Fruit fly (Drosophila melanogaster) ovary, adult (tissue): ENCODE results near the gene RpL27A.

Source experiments
- CG17801 ChIP-seq: fragments of 200-800 bp; optimal IDR thresholded peaks from 2 replicates; lab custom pipeline; 2019; ENCODE audit warnings: missing biosample characterization, mild to moderate bottlenecking, missing genetic modification characterization, moderate library complexity; ENCODE audit not compliant: partially characterized antibody

Gene RpL27A

DNA sequence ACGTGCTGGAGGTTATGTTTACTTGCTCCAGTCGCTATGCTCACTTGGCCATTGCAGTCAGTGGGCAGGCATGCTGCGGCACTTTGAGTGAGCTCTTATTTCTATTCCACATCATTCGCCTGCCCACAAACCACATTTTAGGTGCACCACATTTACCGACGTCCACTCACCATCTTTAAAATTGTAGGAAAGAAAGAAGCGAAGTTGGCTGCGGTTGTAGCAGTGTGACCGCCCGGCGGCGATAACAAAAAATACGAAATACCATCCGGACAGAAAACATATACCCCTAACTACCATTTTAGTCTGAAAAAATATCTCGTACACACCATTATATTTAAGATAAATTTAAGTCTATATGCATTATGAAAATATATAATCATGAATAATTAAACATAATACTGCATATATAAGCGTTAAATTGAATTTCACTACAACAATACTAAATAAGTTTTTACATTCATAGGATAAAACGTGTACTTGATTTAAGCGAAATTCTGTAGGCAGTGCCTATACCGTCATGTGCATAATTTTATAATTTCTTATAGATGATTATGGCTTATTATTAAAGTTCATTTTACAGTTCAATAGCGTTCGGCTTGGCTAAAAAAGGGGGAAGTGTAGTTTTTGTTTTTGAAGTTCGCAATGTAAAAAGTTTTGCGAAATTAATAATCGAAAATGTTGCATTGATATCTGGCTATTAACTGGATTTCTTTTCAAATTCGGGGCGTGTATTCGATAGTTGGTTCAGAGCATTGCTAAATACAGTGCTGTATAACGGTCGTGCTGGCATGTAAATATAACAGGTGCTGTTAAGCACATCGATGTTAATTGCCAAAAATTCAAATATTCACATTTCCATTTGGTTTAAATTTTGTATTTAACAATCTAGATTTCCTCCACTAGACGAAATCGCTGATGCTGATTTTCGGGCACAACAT, at the start of gene RpL27A:
Gene RpL27A, minus strand, starts transcription at position 246 of the 938 bp plus-strand sequence.
- peak; percentile 61 for TF ChIP-seq CG17801 (GFP tag; lab: Kevin White, UChicago)

DNA sequence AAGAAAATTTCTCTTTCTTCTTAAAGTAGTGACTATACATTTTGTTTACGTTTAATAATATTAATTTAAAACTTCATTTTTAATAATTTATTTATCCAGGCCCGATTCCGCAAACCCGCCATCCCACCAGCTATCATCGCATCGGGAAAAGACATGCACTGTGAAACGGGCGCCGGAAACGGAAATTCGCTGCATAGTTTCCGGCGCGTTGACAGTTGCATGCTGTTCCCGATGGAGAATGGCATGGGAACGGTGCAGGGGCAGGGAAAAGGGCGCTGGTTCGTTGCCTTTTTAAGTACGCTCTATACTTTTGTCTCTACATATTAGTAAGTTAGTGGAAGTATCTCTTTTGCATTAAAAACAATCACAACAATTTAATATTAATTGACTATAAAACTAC, 19.8 kb upstream of the RpL27A start:
- no peak for TF ChIP-seq CG17801 (GFP tag; lab: Kevin White, UChicago)

DNA sequence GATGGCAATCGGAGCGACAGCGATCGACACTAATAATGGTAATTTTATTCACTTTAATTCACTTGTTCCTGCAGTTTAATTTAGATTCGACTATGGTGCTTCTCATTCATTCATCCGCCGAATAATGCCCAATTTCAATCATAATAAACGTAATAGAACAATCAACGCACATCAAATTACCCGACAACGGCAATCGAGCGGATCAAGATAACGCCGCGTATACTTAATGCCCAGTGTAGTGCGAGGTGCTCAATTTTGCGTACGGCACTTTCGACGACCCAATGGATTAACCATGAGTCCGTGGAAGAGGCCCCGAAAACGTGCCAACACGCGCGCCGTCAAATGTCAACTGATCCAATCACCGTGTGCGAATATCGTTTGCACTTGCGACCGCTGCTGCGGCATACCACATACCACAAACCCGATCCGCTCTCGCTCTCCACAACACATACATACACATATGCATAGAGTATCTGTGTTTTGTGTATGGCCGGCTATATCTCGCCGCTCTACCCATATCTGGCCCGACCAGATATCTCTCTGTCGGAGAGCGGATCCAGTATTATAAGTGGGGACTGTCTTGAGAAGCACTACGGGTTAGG, 18.6 kb upstream of the RpL27A start, which contains the start of gene ine:
Gene ine, minus strand, starts transcription at position 351 of the 602 bp plus-strand sequence.
- no peak for TF ChIP-seq CG17801 (GFP tag; lab: Kevin White, UChicago)

DNA sequence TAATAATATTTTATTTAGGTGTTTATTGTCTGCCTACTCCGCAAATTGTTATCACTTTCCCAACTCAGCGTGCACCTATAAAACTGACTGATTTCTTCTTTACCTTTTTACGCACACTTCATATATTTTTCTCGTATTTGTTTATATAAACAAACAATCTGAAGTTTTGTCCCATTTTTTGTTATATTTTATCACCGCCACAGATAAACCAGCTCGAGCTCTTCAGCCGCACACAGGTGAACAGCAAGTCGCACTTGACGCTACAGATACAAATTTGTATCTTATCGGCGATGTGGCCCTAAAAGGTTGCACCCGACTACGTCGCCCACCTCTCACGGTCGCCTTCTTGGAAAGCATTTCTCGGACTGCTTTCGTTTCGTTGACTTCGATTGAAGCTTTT, 17.3 kb upstream of the RpL27A start:
- no peak for TF ChIP-seq CG17801 (GFP tag; lab: Kevin White, UChicago)

DNA sequence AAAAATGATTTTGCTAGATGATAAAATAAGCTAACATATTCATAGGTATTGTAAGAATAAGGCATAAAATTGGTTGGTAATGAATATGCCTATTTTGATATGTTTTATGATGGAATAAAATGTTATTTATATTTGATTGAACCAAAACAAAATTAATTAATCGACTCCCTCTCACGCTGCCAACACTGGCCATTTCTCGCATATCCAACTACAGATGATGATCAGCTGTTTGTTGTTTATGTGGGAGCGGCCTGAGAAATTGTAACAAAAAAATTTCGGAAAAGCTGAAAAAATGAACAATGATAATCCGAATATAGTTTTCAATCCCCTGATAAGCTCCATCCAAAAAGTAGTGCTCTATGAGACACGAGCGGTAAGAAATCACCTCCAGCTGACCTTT, 6.8 kb upstream of the RpL27A start, which contains the start of gene FIG4:
Gene FIG4, plus strand, starts transcription at position 229 of the 400 bp plus-strand sequence.
- peak; percentile 12 for TF ChIP-seq CG17801 (GFP tag; lab: Kevin White, UChicago)

DNA sequence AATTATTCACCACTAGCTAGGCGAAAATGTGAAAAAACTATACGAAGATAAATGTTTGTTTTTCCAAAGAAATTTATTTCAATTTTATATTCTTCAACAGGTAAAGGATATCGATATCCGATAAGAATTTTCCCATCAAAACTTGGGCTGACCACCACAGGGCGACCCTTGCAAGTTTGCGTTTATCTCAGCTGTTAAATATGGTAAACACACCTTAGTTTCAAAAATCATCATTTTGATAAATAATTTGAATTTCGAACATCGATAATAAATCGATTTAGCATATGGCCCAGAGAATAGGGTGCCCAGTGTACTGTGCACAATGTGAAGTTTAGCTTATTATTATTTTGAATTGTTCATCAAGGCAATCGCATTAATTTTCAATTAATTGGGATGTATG, 5.2 kb upstream of the RpL27A start, which contains the start of the genes CG15443 and Paris:
Gene CG15443, minus strand, starts transcription at position 125 of the 400 bp plus-strand sequence.
Gene Paris, plus strand, starts transcription at position 289 of the 400 bp plus-strand sequence.
- TF ChIP-seq CG17801 (GFP tag; lab: Kevin White, UChicago), result no peak

DNA sequence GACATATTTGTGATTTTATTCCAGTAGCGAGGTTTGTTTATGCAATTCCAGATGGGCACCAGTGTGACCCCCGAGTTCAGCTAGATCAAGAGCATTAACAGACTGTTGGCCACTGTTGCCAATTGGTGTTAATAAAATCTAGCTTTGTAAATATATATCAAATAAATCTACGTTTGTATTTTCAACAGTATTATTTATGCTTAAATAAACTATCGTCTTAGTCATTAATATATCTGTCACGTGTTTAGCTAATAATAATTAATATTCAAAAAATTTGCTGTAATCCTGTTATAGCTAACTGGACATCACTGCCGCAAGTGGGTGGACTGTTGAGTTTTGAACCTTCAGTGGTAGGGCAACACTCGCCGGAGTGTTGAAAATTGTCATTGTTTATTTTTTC, 1.4 kb upstream of the RpL27A start, which contains the start of the genes mRpL27 and CG15435:
Gene mRpL27, minus strand, starts transcription at position 96 of the 400 bp plus-strand sequence.
Gene CG15435, plus strand, starts transcription at position 187 of the 400 bp plus-strand sequence.
- TF ChIP-seq CG17801 (GFP tag; lab: Kevin White, UChicago), result no peak

DNA sequence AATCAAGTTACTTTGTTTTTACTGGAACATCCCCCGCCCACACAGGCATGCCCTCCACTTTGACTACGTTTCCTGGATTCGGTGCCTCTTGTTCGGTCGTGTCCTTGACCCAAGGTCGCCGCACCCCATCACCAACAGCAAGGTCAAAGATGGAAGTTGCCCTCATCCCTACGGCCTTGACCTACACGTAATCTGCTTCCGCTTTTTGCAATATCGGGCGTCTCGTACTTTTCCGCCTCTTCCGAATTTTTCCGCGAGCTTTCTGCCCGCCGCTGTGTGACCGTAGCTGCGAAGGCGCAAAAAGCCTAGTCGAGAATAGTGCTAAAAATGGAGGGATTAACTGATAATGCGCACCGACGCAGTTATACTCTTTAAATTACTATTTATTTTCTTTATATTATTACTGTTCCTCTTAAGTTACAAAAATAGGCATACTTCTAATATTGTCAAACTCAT, 1.6 kb downstream of the RpL27A start, which contains the start of gene Gs1l:
Gene Gs1l, minus strand, starts transcription at position 269 of the 456 bp plus-strand sequence.
- TF ChIP-seq CG17801 (GFP tag; lab: Kevin White, UChicago), result peak; percentile 26

DNA sequence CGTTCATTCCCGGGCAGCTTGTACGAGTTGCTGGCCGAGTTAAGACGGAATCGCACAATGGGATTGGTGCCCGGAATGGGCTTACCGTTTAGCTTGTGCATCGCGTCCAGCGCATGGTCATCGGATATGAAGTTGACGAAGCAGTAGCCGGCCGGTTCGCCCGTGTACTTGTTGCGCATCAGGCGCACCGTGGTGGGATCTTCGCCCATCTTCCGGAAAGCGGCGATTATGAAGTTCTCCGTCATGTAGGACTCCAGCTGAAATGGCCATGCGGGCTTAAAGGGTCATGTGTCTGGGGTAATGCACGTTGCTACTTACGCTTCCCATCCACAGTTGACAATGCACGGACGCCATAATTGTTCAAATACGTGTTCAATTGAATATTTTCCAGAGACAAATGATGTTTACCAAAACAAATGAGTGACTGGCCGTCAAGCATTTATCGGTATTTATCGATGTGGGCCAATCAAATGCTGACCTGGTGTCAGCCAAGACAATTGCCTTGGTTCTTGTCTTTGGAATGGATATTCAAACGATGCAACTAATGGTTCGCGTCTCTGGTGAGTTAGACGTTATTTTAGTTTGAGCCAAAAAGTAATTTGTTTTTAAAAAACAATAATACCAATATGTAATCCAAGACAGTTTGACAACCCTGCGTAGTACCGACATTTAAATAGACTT, 4.0 kb downstream of the RpL27A start, which contains the start of the genes Secp43 and ND-B8:
Gene Secp43, minus strand, starts transcription at position 445 of the 681 bp plus-strand sequence.
Gene ND-B8, plus strand, starts transcription at position 618 of the 681 bp plus-strand sequence.
- no peak for TF ChIP-seq CG17801 (GFP tag; lab: Kevin White, UChicago)

DNA sequence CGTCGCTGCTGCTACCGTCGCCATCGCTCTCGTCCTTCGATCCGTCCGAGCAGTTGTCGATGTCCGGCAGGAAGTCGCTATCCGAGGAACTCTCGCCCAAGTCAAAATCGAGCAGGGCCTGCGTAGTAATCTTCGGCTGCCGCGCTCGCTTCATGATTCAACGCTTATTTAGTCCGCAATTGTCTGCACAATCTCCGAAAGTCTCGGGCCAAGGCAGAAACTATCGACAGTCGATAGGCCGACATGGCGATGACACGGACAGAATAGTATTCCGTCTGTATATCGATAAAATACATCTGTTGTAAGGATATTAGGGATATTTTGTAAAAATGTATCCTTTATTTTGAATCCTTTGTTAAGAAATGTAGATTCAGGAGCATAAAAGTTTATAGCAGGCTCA, 5.4 kb downstream of the RpL27A start, which contains the start of gene CG15439:
Gene CG15439, minus strand, starts transcription at position 241 of the 400 bp plus-strand sequence.
- no peak for TF ChIP-seq CG17801 (GFP tag; lab: Kevin White, UChicago)

DNA sequence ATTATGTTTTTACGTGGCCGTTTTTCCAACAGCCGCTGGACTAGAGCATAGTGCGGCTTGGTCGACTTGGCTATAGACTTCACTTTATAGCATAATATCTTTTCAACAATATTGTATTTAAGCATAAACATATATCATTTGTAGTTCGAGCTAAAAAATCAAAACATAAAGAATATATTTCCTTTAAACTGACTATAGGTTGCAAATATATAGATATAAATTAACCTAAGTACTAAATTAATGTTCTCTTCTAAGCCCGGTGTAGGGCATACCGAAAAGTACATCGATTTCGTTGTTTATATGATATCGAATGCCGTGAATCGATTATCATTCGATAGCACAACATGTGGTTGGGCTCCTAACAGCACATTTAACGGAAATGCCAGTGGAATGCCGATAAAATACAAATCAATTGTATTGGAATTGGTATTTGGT, 9.6 kb downstream of the RpL27A start, which contains the start of gene MFS18:
Gene MFS18, minus strand, starts transcription at position 54 of the 435 bp plus-strand sequence.
- TF ChIP-seq CG17801 (GFP tag; lab: Kevin White, UChicago), result peak; percentile 89

DNA sequence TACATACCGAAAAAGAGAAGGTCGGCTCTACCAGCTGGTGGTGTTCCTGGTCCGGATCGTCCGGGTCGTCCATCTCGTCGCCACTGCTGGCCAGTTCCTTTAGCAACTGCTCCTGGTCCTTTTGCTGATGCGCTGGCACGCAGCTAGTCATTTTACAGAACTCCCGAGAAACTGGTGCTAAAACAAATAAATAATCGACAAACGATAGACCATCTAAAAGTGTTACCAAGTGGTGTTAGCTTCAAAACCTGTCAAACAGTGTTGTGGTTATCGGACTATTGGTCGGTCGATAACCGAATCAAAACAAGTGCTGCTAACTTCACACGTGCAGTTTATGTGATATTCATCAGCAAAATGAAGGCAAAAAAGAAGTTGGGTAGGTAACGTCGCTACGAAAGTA, 13.7 kb downstream of the RpL27A start, which contains the start of the genes morgue and Elp3:
Gene morgue, minus strand, starts transcription at position 224 of the 400 bp plus-strand sequence.
Gene Elp3, plus strand, starts transcription at position 276 of the 400 bp plus-strand sequence.
- TF ChIP-seq CG17801 (GFP tag; lab: Kevin White, UChicago), result peak; percentile 3

DNA sequence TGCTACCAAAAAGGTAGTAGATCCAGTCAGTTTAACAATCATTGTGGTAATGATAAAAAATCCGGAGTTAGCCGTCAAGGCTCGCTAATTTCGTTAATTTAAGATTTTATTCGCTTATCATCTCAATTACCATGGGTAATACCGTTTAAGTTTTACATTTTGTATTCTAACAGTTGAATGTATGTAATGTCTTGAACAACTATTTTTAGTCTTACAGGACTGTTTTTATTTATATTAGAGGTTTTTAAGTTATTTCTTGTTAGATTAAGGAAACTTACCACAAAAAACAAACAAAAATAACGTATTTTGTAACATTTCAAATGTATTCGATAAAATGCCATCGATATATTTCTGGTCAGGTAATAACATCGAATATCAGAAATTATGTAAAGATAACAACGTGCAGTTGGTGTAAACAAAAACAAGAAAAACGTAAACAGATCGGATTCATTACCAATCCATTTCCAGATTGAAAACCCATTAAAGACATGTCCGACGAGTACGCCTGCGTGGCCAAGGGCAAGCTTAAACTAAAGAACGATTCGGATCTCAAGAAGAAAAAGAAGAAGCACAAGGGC, 16.1 kb downstream of the RpL27A start, which contains the start of the genes Sfp24F and CG15432:
Gene Sfp24F, minus strand, starts transcription at position 51 of the 578 bp plus-strand sequence.
Gene CG15432, plus strand, starts transcription at position 311 of the 578 bp plus-strand sequence.
- TF ChIP-seq CG17801 (GFP tag; lab: Kevin White, UChicago), result peak; percentile 14
